Worm (Caenorhabditis elegans): ENCODE data around the gene ins-32.
"Not testable (repeated sequence)": the region's sequence is repeated elsewhere in the genome, so short reads cannot be mapped to it uniquely, and the experiment has no call there.

Gene ins-32

ce11 chrII:3777802-3778201, 25.3 kb downstream of the ins-32 start:
- no peak for TF ChIP-seq ztf-29 (GFP tag; IDR thresholded peaks at IDR 0.05)
- no peak for TF ChIP-seq ztf-23 (GFP tag; IDR thresholded peaks at IDR 0.05)
- no peak for TF ChIP-seq flt-1 (GFP tag; IDR thresholded peaks at IDR 0.05)
- TF ChIP-seq tab-1 (GFP tag; IDR thresholded peaks at IDR 0.05): no peak
- TF ChIP-seq cog-1 (tag; optimal IDR thresholded peaks at IDR 0.05): no peak
- no peak for TF ChIP-seq med-1 (GFP tag; optimal IDR thresholded peaks at IDR 0.05; ENCODE audit: insufficient read depth)
- no peak for TF ChIP-seq ref-1 (GFP tag; conservative IDR thresholded peaks at IDR 0.05)
- no peak for TF ChIP-seq T22C8.4 (GFP tag; IDR thresholded peaks at IDR 0.05)

- TF ChIP-seq cog-1 (tag; optimal IDR thresholded peaks at IDR 0.05) (no peak), ztf-23 (GFP tag; IDR thresholded peaks at IDR 0.05) (no peak), med-1 (GFP tag; optimal IDR thresholded peaks at IDR 0.05; ENCODE audit: insufficient read depth) (no peak), ref-1 (GFP tag; conservative IDR thresholded peaks at IDR 0.05) (no peak), klf-2 (GFP tag; conservative IDR thresholded peaks at IDR 0.05) (no peak), tab-1 (GFP tag; IDR thresholded peaks at IDR 0.05) (no peak), T22C8.4 (GFP tag; IDR thresholded peaks at IDR 0.05) (no peak), flt-1 (GFP tag; IDR thresholded peaks at IDR 0.05) (no peak), ztf-29 (GFP tag; IDR thresholded peaks at IDR 0.05) (no peak)
Observed at ce11 chrII:3775719-3776118, 27.4 kb downstream of the ins-32 start, which contains the start of gene T24E12.3. T24E12.3 (plus strand) TSS chrII:3776019.

- TF ChIP-seq T22C8.4 (GFP tag; IDR thresholded peaks at IDR 0.05): no peak
- TF ChIP-seq cog-1 (tag; optimal IDR thresholded peaks at IDR 0.05): no peak
- TF ChIP-seq tab-1 (GFP tag; IDR thresholded peaks at IDR 0.05): no peak
- TF ChIP-seq med-1 (GFP tag; optimal IDR thresholded peaks at IDR 0.05; ENCODE audit: insufficient read depth): no peak
- TF ChIP-seq ztf-23 (GFP tag; IDR thresholded peaks at IDR 0.05): no peak
- TF ChIP-seq ref-1 (GFP tag; conservative IDR thresholded peaks at IDR 0.05): no peak
- no peak for TF ChIP-seq ztf-29 (GFP tag; IDR thresholded peaks at IDR 0.05)
- no peak for TF ChIP-seq flt-1 (GFP tag; IDR thresholded peaks at IDR 0.05)
- TF ChIP-seq klf-2 (GFP tag; conservative IDR thresholded peaks at IDR 0.05): no peak
Observed at ce11 chrII:3773130-3773529, 30.0 kb downstream of the ins-32 start, which contains the start of gene T24E12.10. T24E12.10 (minus strand) TSS chrII:3773230.

ce11 chrII:3771640-3772039, 31.5 kb downstream of the ins-32 start:
- no peak for TF ChIP-seq ztf-29 (GFP tag; IDR thresholded peaks at IDR 0.05)
- no peak for TF ChIP-seq flt-1 (GFP tag; IDR thresholded peaks at IDR 0.05)
- TF ChIP-seq med-1 (GFP tag; optimal IDR thresholded peaks at IDR 0.05; ENCODE audit: insufficient read depth): no peak
- no peak for TF ChIP-seq ztf-23 (GFP tag; IDR thresholded peaks at IDR 0.05)
- no peak for TF ChIP-seq tab-1 (GFP tag; IDR thresholded peaks at IDR 0.05)
- TF ChIP-seq cog-1 (tag; optimal IDR thresholded peaks at IDR 0.05): no peak
- TF ChIP-seq ref-1 (GFP tag; conservative IDR thresholded peaks at IDR 0.05): no peak
- no peak for TF ChIP-seq klf-2 (GFP tag; conservative IDR thresholded peaks at IDR 0.05)
- TF ChIP-seq T22C8.4 (GFP tag; IDR thresholded peaks at IDR 0.05): no peak

- TF ChIP-seq cog-1 (tag; optimal IDR thresholded peaks at IDR 0.05): no peak
- TF ChIP-seq tab-1 (GFP tag; IDR thresholded peaks at IDR 0.05): no peak
- no peak for TF ChIP-seq klf-2 (GFP tag; conservative IDR thresholded peaks at IDR 0.05)
- TF ChIP-seq med-1 (GFP tag; optimal IDR thresholded peaks at IDR 0.05; ENCODE audit: insufficient read depth): no peak
- no peak for TF ChIP-seq ztf-23 (GFP tag; IDR thresholded peaks at IDR 0.05)
- no peak for TF ChIP-seq ref-1 (GFP tag; conservative IDR thresholded peaks at IDR 0.05)
- TF ChIP-seq flt-1 (GFP tag; IDR thresholded peaks at IDR 0.05): no peak
- TF ChIP-seq ztf-29 (GFP tag; IDR thresholded peaks at IDR 0.05): no peak
- TF ChIP-seq T22C8.4 (GFP tag; IDR thresholded peaks at IDR 0.05): no peak
Observed at ce11 chrII:3764486-3764885, 38.6 kb downstream of the ins-32 start, which contains the start of gene srx-112. srx-112 (minus strand) TSS chrII:3764586.

ce11 chrII:3761599-3761998, 41.5 kb downstream of the ins-32 start, which contains the start of gene T24E12.6:
T24E12.6 (minus strand) TSS chrII:3761699.
- TF ChIP-seq cog-1 (tag; optimal IDR thresholded peaks at IDR 0.05); klf-2 (GFP tag; conservative IDR thresholded peaks at IDR 0.05); ztf-23 (GFP tag; IDR thresholded peaks at IDR 0.05): not testable (repeated sequence)

- TF ChIP-seq klf-2 (GFP tag; conservative IDR thresholded peaks at IDR 0.05): no peak
- TF ChIP-seq ztf-23 (GFP tag; IDR thresholded peaks at IDR 0.05): no peak
- TF ChIP-seq ref-1 (GFP tag; conservative IDR thresholded peaks at IDR 0.05): no peak
- no peak for TF ChIP-seq med-1 (GFP tag; optimal IDR thresholded peaks at IDR 0.05; ENCODE audit: insufficient read depth)
- no peak for TF ChIP-seq flt-1 (GFP tag; IDR thresholded peaks at IDR 0.05)
- no peak for TF ChIP-seq T22C8.4 (GFP tag; IDR thresholded peaks at IDR 0.05)
- no peak for TF ChIP-seq tab-1 (GFP tag; IDR thresholded peaks at IDR 0.05)
- no peak for TF ChIP-seq cog-1 (tag; optimal IDR thresholded peaks at IDR 0.05)
Observed at ce11 chrII:3759010-3759409, 44.1 kb downstream of the ins-32 start, which contains the start of gene T24E12.12. T24E12.12 (plus strand) TSS chrII:3759290.

- TF ChIP-seq med-1 (GFP tag; optimal IDR thresholded peaks at IDR 0.05; ENCODE audit: insufficient read depth): no peak
- no peak for TF ChIP-seq cog-1 (tag; optimal IDR thresholded peaks at IDR 0.05)
- TF ChIP-seq ref-1 (GFP tag; conservative IDR thresholded peaks at IDR 0.05): no peak
- no peak for TF ChIP-seq tab-1 (GFP tag; IDR thresholded peaks at IDR 0.05)
- no peak for TF ChIP-seq klf-2 (GFP tag; conservative IDR thresholded peaks at IDR 0.05)
- TF ChIP-seq ztf-23 (GFP tag; IDR thresholded peaks at IDR 0.05): no peak
- no peak for TF ChIP-seq ztf-29 (GFP tag; IDR thresholded peaks at IDR 0.05)
Observed at ce11 chrII:3757499-3757898, 45.6 kb downstream of the ins-32 start, which contains the start of gene srx-111. srx-111 (plus strand) TSS chrII:3757799.

ce11 chrII:3753598-3753997, 49.5 kb downstream of the ins-32 start, which contains the start of gene rcd-1:
rcd-1 (plus strand) TSS chrII:3753898.
- TF ChIP-seq cog-1 (tag; optimal IDR thresholded peaks at IDR 0.05) (no peak), tab-1 (GFP tag; IDR thresholded peaks at IDR 0.05) (no peak), med-1 (GFP tag; optimal IDR thresholded peaks at IDR 0.05; ENCODE audit: insufficient read depth) (no peak), T22C8.4 (GFP tag; IDR thresholded peaks at IDR 0.05) (no peak), ztf-29 (GFP tag; IDR thresholded peaks at IDR 0.05) (no peak), flt-1 (GFP tag; IDR thresholded peaks at IDR 0.05) (no peak), ztf-23 (GFP tag; IDR thresholded peaks at IDR 0.05) (no peak), ref-1 (GFP tag; conservative IDR thresholded peaks at IDR 0.05) (no peak)
